Worm (Caenorhabditis elegans): ENCODE measurements around the gene atl-1.

atl-1 gene

ce11 chrV:9680260-9680659, 34.9 kb upstream of the atl-1 start:
- no peak for TF ChIP-seq sup-37 (GFP tag; optimal IDR thresholded peaks at IDR 0.05)
- no peak for TF ChIP-seq efl-1 (optimal IDR thresholded peaks at IDR 0.05)
- TF ChIP-seq efl-1 (GFP tag; optimal IDR thresholded peaks at IDR 0.05 in 1 of 2), result peak in 1 of 2 experiments; percentile 38

- no peak for TF ChIP-seq ceh-88 (GFP tag; IDR thresholded peaks at IDR 0.05)
- no peak for TF ChIP-seq tbx-2 (tag; optimal IDR thresholded peaks at IDR 0.05)
- no peak for TF ChIP-seq ces-1 (GFP tag; optimal IDR thresholded peaks at IDR 0.05)
- TF ChIP-seq hlh-17 (GFP tag; optimal IDR thresholded peaks at IDR 0.05; ENCODE audit: borderline replicate concordance), result no peak
- no peak for TF ChIP-seq ztf-4 (tag; optimal IDR thresholded peaks at IDR 0.05)
- TF ChIP-seq nhr-47 (tag; optimal IDR thresholded peaks at IDR 0.05), result no peak
- TF ChIP-seq lin-13 (GFP tag; optimal IDR thresholded peaks at IDR 0.05), result no peak
- no peak for TF ChIP-seq pag-3 (tag; optimal IDR thresholded peaks at IDR 0.05; ENCODE audit: borderline replicate concordance, insufficient read depth)
- TF ChIP-seq unc-130 (tag; optimal IDR thresholded peaks at IDR 0.05), result no peak
- TF ChIP-seq efl-1 (optimal IDR thresholded peaks at IDR 0.05), result no peak
- no peak for TF ChIP-seq efl-1 (GFP tag; optimal IDR thresholded peaks at IDR 0.05 in 1 of 2)
- no peak for TF ChIP-seq unc-86 (tag; optimal IDR thresholded peaks at IDR 0.05)
Observed at ce11 chrV:9679166-9679565, 33.8 kb upstream of the atl-1 start, which contains the start of gene ZK287.9. Gene ZK287.9 (plus strand): TSS chrV:9679357.

- TF ChIP-seq fos-1 (tag; optimal IDR thresholded peaks at IDR 0.05) (no peak), F16B12.6 (tag; optimal IDR thresholded peaks at IDR 0.05) (no peak), ztf-11 (tag; optimal IDR thresholded peaks at IDR 0.05) (no peak), pag-3 (tag; optimal IDR thresholded peaks at IDR 0.05; ENCODE audit: borderline replicate concordance, insufficient read depth) (no peak), lin-35 (GFP tag; optimal IDR thresholded peaks at IDR 0.05) (no peak), lsy-2 (tag; optimal IDR thresholded peaks at IDR 0.05) (no peak), nhr-76 (tag; optimal IDR thresholded peaks at IDR 0.05) (no peak), ama-1 (optimal IDR thresholded peaks at IDR 0.05) (no peak)
Observed at ce11 chrV:9677977-9678376, 32.6 kb upstream of the atl-1 start, which contains the start of gene cthd-1. Gene cthd-1 (plus strand): TSS chrV:9678277.

ce11 chrV:9673199-9673843, 27.9 kb upstream of the atl-1 start, which contains the start of gene sulp-8:
Gene sulp-8 (minus strand): TSS chrV:9673667.
- TF ChIP-seq zag-1 (tag; optimal IDR thresholded peaks at IDR 0.05) (no peak), unc-30 (tag; optimal IDR thresholded peaks at IDR 0.05) (no peak), lin-35 (GFP tag; optimal IDR thresholded peaks at IDR 0.05) (peak in 1 of 2 experiments; percentile 13), C04F5.9 (tag; optimal IDR thresholded peaks at IDR 0.05) (no peak), elt-3 (tag; optimal IDR thresholded peaks at IDR 0.05) (no peak), nhr-12 (tag; optimal IDR thresholded peaks at IDR 0.05) (no peak), pag-3 (tag; optimal IDR thresholded peaks at IDR 0.05; ENCODE audit: borderline replicate concordance, insufficient read depth) (no peak), hpl-2 (GFP tag; optimal IDR thresholded peaks at IDR 0.05) (no peak), dpl-1 (GFP tag; optimal IDR thresholded peaks at IDR 0.05) (peak in 1 of 3 experiments; percentile 12), irx-1 (tag; optimal IDR thresholded peaks at IDR 0.05) (no peak), nhr-85 (tag) (no peak), grh-1 (GFP tag; IDR thresholded peaks at IDR 0.05) (no peak), nhr-76 (tag; optimal IDR thresholded peaks at IDR 0.05) (no peak), nhr-28 (tag; optimal IDR thresholded peaks at IDR 0.05) (no peak), nhr-71 (tag; optimal IDR thresholded peaks at IDR 0.05) (no peak), snpc-4 (tag; optimal IDR thresholded peaks at IDR 0.05) (no peak), mep-1 (tag; optimal IDR thresholded peaks at IDR 0.05) (no peak), mdl-1 (tag; optimal IDR thresholded peaks at IDR 0.05) (no peak), F16B12.6 (tag; optimal IDR thresholded peaks at IDR 0.05) (no peak), efl-3 (GFP tag; optimal IDR thresholded peaks at IDR 0.05) (no peak), hlh-4 (tag; optimal IDR thresholded peaks at IDR 0.05) (no peak), unc-62 (GFP tag; optimal IDR thresholded peaks at IDR 0.05) (no peak), skn-1 (tag; optimal IDR thresholded peaks at IDR 0.05) (no peak), elt-2 (tag; optimal IDR thresholded peaks at IDR 0.05) (peak; percentile 33)

Data from whole organism, L1 larva.